Fruit fly (Drosophila melanogaster) whole organism, embryonic: ENCODE results near the gene CG46458.

Experiments
- CG10147 ChIP-seq: fragments of 200-800 bp; sonication (Bioruptor generic); optimal IDR thresholded peaks from 2 replicates; lab custom pipeline; 2019; ENCODE audit warnings: missing biosample characterization, mild to moderate bottlenecking, missing genetic modification characterization, moderate library complexity
- CG10321 ChIP-seq: fragments of 200-800 bp; sonication (Bioruptor generic); IDR thresholded peaks from 2 replicates; pipeline ENCODE4 v1.3.6; 2022; ENCODE audit warnings: missing biosample characterization, missing genetic modification characterization
- CG10565 ChIP-seq: fragments of 200-800 bp; sonication (Bioruptor generic); optimal IDR thresholded peaks from 3 replicates; lab custom pipeline; 2016; ENCODE audit warnings: missing biosample characterization, mild to moderate bottlenecking, missing genetic modification characterization
- CG11093 ChIP-seq: fragments of 200-800 bp; sonication (Bioruptor generic); IDR thresholded peaks from 3 replicates; pipeline ENCODE4 v1.3.6; 2022; ENCODE audit warnings: missing biosample characterization, missing genetic modification characterization
- CG12104 ChIP-seq: fragments of 200-800 bp; sonication (Bioruptor generic); optimal IDR thresholded peaks from 3 replicates; lab custom pipeline; 2016; ENCODE audit warnings: missing biosample characterization, missing genetic modification characterization
- CG13624 ChIP-seq: fragments of 200-800 bp; sonication (Bioruptor generic); optimal IDR thresholded peaks from 2 replicates; lab custom pipeline; 2016; ENCODE audit warnings: missing biosample characterization, missing genetic modification characterization
- CG13894 ChIP-seq: fragments of 200-800 bp; sonication (Bioruptor generic); optimal IDR thresholded peaks from 3 replicates; lab custom pipeline; 2018; ENCODE audit warnings: missing biosample characterization, mild to moderate bottlenecking, missing genetic modification characterization, moderate library complexity
- CG14014 ChIP-seq: fragments of 200-800 bp; sonication (Bioruptor generic); IDR thresholded peaks from 2 replicates; pipeline ENCODE4 v1.3.6; 2022; ENCODE audit warnings: missing biosample characterization, missing genetic modification characterization
- CG1529 ChIP-seq: fragments of 200-800 bp; sonication (Bioruptor generic); optimal IDR thresholded peaks from 3 replicates; lab custom pipeline; 2018; ENCODE audit warnings: missing biosample characterization, missing genetic modification characterization
- CG1647 ChIP-seq: fragments of 200-800 bp; sonication (Bioruptor generic); optimal IDR thresholded peaks from 3 replicates; lab custom pipeline; 2016; ENCODE audit warnings: missing biosample characterization, missing genetic modification characterization
- CG17802 ChIP-seq: fragments of 200-800 bp; sonication (Bioruptor generic); optimal IDR thresholded peaks from 2 replicates; lab custom pipeline; 2018; ENCODE audit warnings: missing biosample characterization, mild to moderate bottlenecking, missing genetic modification characterization, moderate library complexity
- CG18262 ChIP-seq: fragments of 200-800 bp; optimal IDR thresholded peaks from 3 replicates; lab custom pipeline; 2019; ENCODE audit warnings: missing biosample characterization, mild to moderate bottlenecking, missing genetic modification characterization, moderate library complexity
- CG18619 ChIP-seq: fragments of 200-800 bp; sonication (Bioruptor generic); optimal IDR thresholded peaks from 3 replicates; lab custom pipeline; 2017; ENCODE audit warnings: missing biosample characterization, mild to moderate bottlenecking, missing genetic modification characterization
- CG2202 ChIP-seq: fragments of 200-800 bp; sonication (Bioruptor generic); optimal IDR thresholded peaks from 2 replicates; lab custom pipeline; 2018; ENCODE audit warnings: missing biosample characterization, mild to moderate bottlenecking, missing genetic modification characterization
- CG43689 ChIP-seq: fragments of 200-800 bp; sonication (Bioruptor generic); IDR thresholded peaks from 2 replicates; pipeline ENCODE4 v1.3.6; 2022; ENCODE audit warnings: missing biosample characterization, missing genetic modification characterization
- CG4424 ChIP-seq: fragments of 200-800 bp; sonication (Bioruptor generic); optimal IDR thresholded peaks from 3 replicates; lab custom pipeline; 2016; ENCODE audit warnings: missing biosample characterization, missing genetic modification characterization
- CG4854 ChIP-seq: fragments of 200-800 bp; sonication (Bioruptor generic); optimal IDR thresholded peaks from 2 replicates; lab custom pipeline; 2016; ENCODE audit warnings: missing biosample characterization, missing genetic modification characterization, inconsistent platforms
- CG6175 ChIP-seq: fragments of 200-800 bp; sonication (Bioruptor generic); IDR thresholded peaks from 3 replicates; pipeline ENCODE4 v1.3.6; 2022; ENCODE audit warnings: missing biosample characterization, missing genetic modification characterization
- CG7786 ChIP-seq: fragments of 200-800 bp; sonication (Bioruptor generic); optimal IDR thresholded peaks from 2 replicates; lab custom pipeline; 2016; ENCODE audit warnings: missing biosample characterization, missing genetic modification characterization
- CG7839 ChIP-seq: fragments of 200-800 bp; sonication (Bioruptor generic); optimal IDR thresholded peaks from 3 replicates; lab custom pipeline; 2018; ENCODE audit warnings: missing biosample characterization, mild to moderate bottlenecking, missing genetic modification characterization, moderate library complexity
- CG8765 ChIP-seq: fragments of 200-800 bp; sonication (Bioruptor generic); IDR thresholded peaks from 2 replicates; pipeline ENCODE4 v1.3.6; 2022; ENCODE audit warnings: missing biosample characterization, missing genetic modification characterization
- CG9215 ChIP-seq: fragments of 200-800 bp; sonication (Bioruptor generic); IDR thresholded peaks from 2 replicates; pipeline ENCODE4 v1.3.6; 2022; ENCODE audit warnings: missing biosample characterization, missing genetic modification characterization
- CG9609 ChIP-seq: fragments of 200-800 bp; sonication (Bioruptor generic); optimal IDR thresholded peaks from 3 replicates; lab custom pipeline; 2016; ENCODE audit warnings: missing biosample characterization, missing genetic modification characterization
- Elba2 ChIP-seq: fragments of 200-800 bp; sonication (Bioruptor generic); optimal IDR thresholded peaks from 3 replicates; lab custom pipeline; 2016; ENCODE audit warnings: missing biosample characterization, missing genetic modification characterization
- HLH54F ChIP-seq: fragments of 200-800 bp; sonication (Bioruptor generic); optimal IDR thresholded peaks from 3 replicates; lab custom pipeline; 2016; ENCODE audit warnings: missing biosample characterization, missing genetic modification characterization
- Hr51 ChIP-seq, 2 experiments: fragments of 200-800 bp; sonication (Bioruptor generic); optimal IDR thresholded peaks; 2 replicates in 1 of 2; 3 replicates in 1 of 2; lab custom pipeline; 2016 to 2018; ENCODE audit warnings: missing biosample characterization in 2 of 2, missing genetic modification characterization in 2 of 2, mild to moderate bottlenecking in 1 of 2, moderate library complexity in 1 of 2
- NC2β ChIP-seq: fragments of 200-800 bp; sonication (Bioruptor generic); optimal IDR thresholded peaks from 2 replicates; lab custom pipeline; 2016; ENCODE audit warnings: missing biosample characterization, missing genetic modification characterization
- NK7.1 ChIP-seq: fragments of 200-800 bp; sonication (Bioruptor generic); optimal IDR thresholded peaks from 3 replicates; lab custom pipeline; 2016; ENCODE audit warnings: missing biosample characterization, missing genetic modification characterization
- Nf-YC ChIP-seq: fragments of 200-800 bp; optimal IDR thresholded peaks from 3 replicates; lab custom pipeline; 2019; ENCODE audit warnings: missing biosample characterization, mild to moderate bottlenecking, missing genetic modification characterization, moderate library complexity
- PHDP ChIP-seq: fragments of 200-800 bp; sonication (Bioruptor generic); optimal IDR thresholded peaks from 3 replicates; lab custom pipeline; 2018; ENCODE audit warnings: missing biosample characterization, mild to moderate bottlenecking, missing genetic modification characterization, moderate library complexity
- Side ChIP-seq: fragments of 200-800 bp; sonication (Bioruptor generic); optimal IDR thresholded peaks from 2 replicates; lab custom pipeline; 2016; ENCODE audit warnings: missing biosample characterization, missing genetic modification characterization
- Spps ChIP-seq: fragments of 200-800 bp; sonication (Bioruptor generic); optimal IDR thresholded peaks from 2 replicates; lab custom pipeline; 2018; ENCODE audit warnings: missing biosample characterization, mild to moderate bottlenecking, missing genetic modification characterization
- Taf1 ChIP-seq: fragments of 200-800 bp; sonication (Bioruptor generic); IDR thresholded peaks from 2 replicates; pipeline ENCODE4 v1.3.6; 2022; ENCODE audit warnings: missing biosample characterization, missing genetic modification characterization
- Usf ChIP-seq: fragments of 200-800 bp; sonication (Bioruptor generic); optimal IDR thresholded peaks from 2 replicates; lab custom pipeline; 2017; ENCODE audit warnings: missing genotype, missing biosample characterization, missing genetic modification characterization
- ac ChIP-seq: fragments of 200-800 bp; sonication (Bioruptor generic); optimal IDR thresholded peaks from 3 replicates; lab custom pipeline; 2017; ENCODE audit warnings: missing biosample characterization, mild to moderate bottlenecking, missing genetic modification characterization
- crp ChIP-seq, 2 experiments: fragments of 200-800 bp; sonication (Bioruptor generic); optimal IDR thresholded peaks; 2 replicates in 1 of 2; 3 replicates in 1 of 2; lab custom pipeline; 2017; ENCODE audit warnings: missing biosample characterization in 2 of 2, missing genetic modification characterization in 2 of 2, mild to moderate bottlenecking in 1 of 2, moderate library complexity in 1 of 2
- danr ChIP-seq: fragments of 200-800 bp; sonication (Bioruptor generic); IDR thresholded peaks from 2 replicates; pipeline ENCODE4 v1.3.6; 2022; ENCODE audit warnings: missing biosample characterization, missing genetic modification characterization
- dysf ChIP-seq: fragments of 200-800 bp; sonication (Bioruptor generic); IDR thresholded peaks from 3 replicates; pipeline ENCODE4 v1.3.6; 2022; ENCODE audit warnings: missing biosample characterization, missing genetic modification characterization
- gfzf ChIP-seq: fragments of 200-800 bp; sonication (Bioruptor generic); optimal IDR thresholded peaks from 2 replicates; lab custom pipeline; 2016; ENCODE audit warnings: missing biosample characterization, mild to moderate bottlenecking, missing genetic modification characterization, moderate library complexity
- grau ChIP-seq: fragments of 200-800 bp; optimal IDR thresholded peaks from 3 replicates; lab custom pipeline; 2019; ENCODE audit warnings: missing biosample characterization, mild to moderate bottlenecking, missing genetic modification characterization, moderate library complexity
- gsb ChIP-seq: fragments of 200-800 bp; sonication (Bioruptor generic); IDR thresholded peaks from 2 replicates; pipeline ENCODE4 v1.3.6; 2022; ENCODE audit warnings: missing biosample characterization, missing genetic modification characterization
- hth ChIP-seq: fragments of >200 bp; optimal IDR thresholded peaks from 2 replicates; lab custom pipeline; 2017; ENCODE audit warnings: inconsistent platforms
- lola ChIP-seq, 3 experiments: fragments of >200 bp in 2 of 3; fragments of 200-800 bp in 1 of 3; sonication (Bioruptor generic) in 1 of 3; optimal IDR thresholded peaks; 2 replicates each; lab custom pipeline; 2017 to 2019; ENCODE audit warnings: missing biosample characterization in 3 of 3, missing genetic modification characterization in 3 of 3, mild to moderate bottlenecking in 1 of 3, moderate library complexity in 1 of 3
- nmo ChIP-seq: fragments of 200-800 bp; sonication (Bioruptor generic); optimal IDR thresholded peaks from 2 replicates; lab custom pipeline; 2018; ENCODE audit warnings: missing biosample characterization, mild to moderate bottlenecking, missing genetic modification characterization, moderate library complexity
- org-1 ChIP-seq: fragments of 200-800 bp; sonication (Bioruptor generic); optimal IDR thresholded peaks from 2 replicates; lab custom pipeline; 2017; ENCODE audit warnings: missing biosample characterization, missing genetic modification characterization
- pb ChIP-seq: fragments of 200-800 bp; sonication (Bioruptor generic); optimal IDR thresholded peaks from 3 replicates; lab custom pipeline; 2016; ENCODE audit warnings: missing biosample characterization, missing genetic modification characterization
- ro ChIP-seq: fragments of 200-800 bp; sonication (Bioruptor generic); IDR thresholded peaks from 2 replicates; pipeline ENCODE4 v1.3.6; 2022; ENCODE audit warnings: missing biosample characterization, missing genetic modification characterization
- slbo ChIP-seq: fragments of 200-800 bp; sonication (Bioruptor generic); IDR thresholded peaks from 2 replicates; pipeline ENCODE4 v1.3.6; 2022; ENCODE audit warnings: missing biosample characterization, missing genetic modification characterization
- so ChIP-seq: fragments of 200-800 bp; sonication (Bioruptor generic); IDR thresholded peaks from 3 replicates; pipeline ENCODE4 v1.3.6; 2022; ENCODE audit warnings: missing biosample characterization, missing genetic modification characterization
- tin ChIP-seq: fragments of 200-800 bp; sonication (Bioruptor generic); optimal IDR thresholded peaks from 3 replicates; lab custom pipeline; 2016; ENCODE audit warnings: missing biosample characterization, missing genetic modification characterization
- zf30C ChIP-seq: fragments of 200-800 bp; sonication (Bioruptor generic); optimal IDR thresholded peaks from 3 replicates; lab custom pipeline; 2018; ENCODE audit warnings: missing biosample characterization, mild to moderate bottlenecking, missing genetic modification characterization

CG46458 gene

dm6 chr3R:6919974-6920373 is 38.2 kb downstream of the CG46458 start (continued):
- TF ChIP-seq Nf-YC (tag; lab: Kevin White, UChicago) (peak; percentile 49), danr (peak; percentile 62; the same call in 1 of the 2 replicates), nmo (GFP tag; lab: Kevin White, UChicago) (peak; percentile 70), CG9609 (GFP tag; lab: Kevin White, UChicago) (peak; percentile 47), CG10321 (no peak), CG11093 (peak; percentile 61; the same call in 2 of the 3 replicates), Usf (no peak), CG1529 (peak; percentile 48), CG10147 (GFP tag; lab: Kevin White, UChicago) (peak; percentile 31), NK7.1 (GFP tag; lab: Kevin White, UChicago) (peak; percentile 29), pb (no peak), gsb (GFP tag; lab: Robert Waterston, UW) (0 out of 2 replicates have a peak, but pooled peaks have one; percentile 19), NC2β (GFP tag; lab: Kevin White, UChicago) (peak; percentile 22), hth (lab: Kevin White, UChicago) (no peak), CG9215 (peak; percentile 45; the same call in 1 of the 2 replicates), ro (GFP tag; lab: Robert Waterston, UW) (no peak; the same call in 1 of the 2 replicates), CG17802 (no peak), so (GFP tag; lab: Robert Waterston, UW) (peak; percentile 22; the same call in 1 of the 3 replicates), CG7786 (GFP tag; lab: Kevin White, UChicago) (peak; percentile 1), zf30C (peak; percentile 37), CG6175 (GFP tag; lab: Robert Waterston, UW) (no peak), HLH54F (peak; percentile 27), Hr51 (GFP tag; optimal IDR thresholded peaks at IDR 0.05; lab: Kevin White, UChicago) (peak; percentile 42 to 75), tin (peak; percentile 66), PHDP (peak; percentile 34), CG4424 (GFP tag; lab: Kevin White, UChicago) (peak; percentile 69), Elba2 (no peak), CG2202 (tag; lab: Kevin White, UChicago) (no peak), CG1647 (GFP tag; lab: Kevin White, UChicago) (no peak), grau (tag; lab: Kevin White, UChicago) (peak; percentile 66), Taf1 (GFP tag; lab: Robert Waterston, UW) (no peak), org-1 (peak; percentile 4), gfzf (GFP tag; lab: Kevin White, UChicago) (no peak), CG18262 (peak; percentile 66), ac (no peak), CG10565 (GFP tag; lab: Kevin White, UChicago) (no peak), dysf (GFP tag; lab: Robert Waterston, UW) (peak; percentile 81), CG13894 (no peak), CG43689 (GFP tag; lab: Robert Waterston, UW) (peak; percentile 25; the same call in 1 of the 2 replicates), CG12104 (peak; percentile 25), Spps (tag; lab: Kevin White, UChicago) (no peak), lola (GFP tag; optimal IDR thresholded peaks at IDR 0.05; lab: Kevin White, UChicago) (peak in 1 of 3 experiments; percentile 49), CG4854 (GFP tag; lab: Kevin White, UChicago) (peak; percentile 24), CG18619 (GFP tag; lab: Kevin White, UChicago) (peak; percentile 39), CG14014 (GFP tag; lab: Robert Waterston, UW) (peak; percentile 64), CG8765 (GFP tag; lab: Robert Waterston, UW) (peak; percentile 32; the same call in 1 of the 2 replicates), slbo (GFP tag; lab: Robert Waterston, UW) (peak; percentile 75), crp (GFP tag; optimal IDR thresholded peaks at IDR 0.05; lab: Kevin White, UChicago) (no peak), Side (GFP tag; lab: Kevin White, UChicago) (peak; percentile 44), CG13624 (GFP tag; lab: Kevin White, UChicago) (peak; percentile 15), CG7839 (tag; lab: Kevin White, UChicago) (peak; percentile 73)
